Worm (Caenorhabditis elegans) whole organism, late embryonic: Measurements from ENCODE around the gene mrpl-41.

Experiments
- C08G9.2 ChIP-seq: sonication (generic microtip); optimal IDR thresholded peaks from 2 replicates; lab custom pipeline; 2016; ENCODE audit warnings: mild to moderate bottlenecking, missing genetic modification characterization, moderate library complexity, missing compliant biosample characterization
- F13H6.1 ChIP-seq: sonication (generic microtip); optimal IDR thresholded peaks from 2 replicates; lab custom pipeline; 2016; ENCODE audit warnings: missing genetic modification characterization, missing compliant biosample characterization
- K02D7.2 ChIP-seq: sonication (generic microtip); optimal IDR thresholded peaks from 2 replicates; lab custom pipeline; 2017; ENCODE audit warnings: mild to moderate bottlenecking, missing genetic modification characterization, missing compliant biosample characterization
- K09A11.1 ChIP-seq: sonication (generic microtip); optimal IDR thresholded peaks from 2 replicates; lab custom pipeline; 2017; ENCODE audit warnings: antibody characterized with exemption, mild to moderate bottlenecking, missing genetic modification characterization, missing compliant biosample characterization; ENCODE audit not compliant: insufficient read depth
- T23F11.4 ChIP-seq: fragments of 200-800 bp; sonication (Bioruptor generic); optimal IDR thresholded peaks from 2 replicates; lab custom pipeline; 2018; ENCODE audit warnings: mild to moderate bottlenecking, missing genetic modification characterization, missing compliant biosample characterization
- ceh-14 ChIP-seq: sonication (generic microtip); optimal IDR thresholded peaks from 2 replicates; lab custom pipeline; 2016; ENCODE audit warnings: missing genotype, missing genetic modification characterization, missing compliant biosample characterization
- ceh-18 ChIP-seq: sonication (generic microtip); optimal IDR thresholded peaks from 2 replicates; lab custom pipeline; 2016; ENCODE audit warnings: missing genetic modification characterization, missing compliant biosample characterization
- ceh-24 ChIP-seq: sonication (generic microtip); optimal IDR thresholded peaks from 2 replicates; lab custom pipeline; 2016; ENCODE audit warnings: mild to moderate bottlenecking, missing genetic modification characterization, missing compliant biosample characterization
- elt-2 ChIP-seq: sonication (generic microtip); optimal IDR thresholded peaks from 2 replicates; lab custom pipeline; 2016; ENCODE audit warnings: missing genetic modification reagents, missing genetic modification characterization, missing compliant biosample characterization
- elt-4 ChIP-seq: sonication (generic microtip); optimal IDR thresholded peaks from 2 replicates; lab custom pipeline; 2016; ENCODE audit warnings: missing genetic modification characterization, missing compliant biosample characterization
- fax-1 ChIP-seq: sonication (generic microtip); optimal IDR thresholded peaks from 2 replicates; lab custom pipeline; 2016; ENCODE audit warnings: missing genotype, missing genetic modification characterization, missing compliant biosample characterization
- fkh-10 ChIP-seq: fragments of 150-350 bp; optimal IDR thresholded peaks from 2 replicates; lab custom pipeline; 2014; ENCODE audit warnings: missing biosample characterization, missing genetic modification reagents, missing genetic modification characterization
- hlh-30 ChIP-seq: sonication (generic microtip); optimal IDR thresholded peaks from 2 replicates; lab custom pipeline; 2017; ENCODE audit warnings: antibody characterized with exemption, missing genetic modification characterization, missing compliant biosample characterization; ENCODE audit not compliant: insufficient read depth
- hlh-6 ChIP-seq: sonication (generic microtip); optimal IDR thresholded peaks from 2 replicates; lab custom pipeline; 2016; ENCODE audit warnings: missing genotype, missing genetic modification characterization, missing compliant biosample characterization
- hlh-8 ChIP-seq: sonication (generic microtip); optimal IDR thresholded peaks from 2 replicates; lab custom pipeline; 2016; ENCODE audit warnings: missing genotype, missing genetic modification characterization, missing compliant biosample characterization
- lin-11 ChIP-seq: fragments of 200-800 bp; sonication (Bioruptor generic); optimal IDR thresholded peaks from 2 replicates; lab custom pipeline; 2018; ENCODE audit warnings: mild to moderate bottlenecking, missing genetic modification characterization, missing compliant biosample characterization
- madf-2 ChIP-seq: sonication (generic microtip); optimal IDR thresholded peaks from 2 replicates; lab custom pipeline; 2017; ENCODE audit warnings: missing genetic modification characterization, missing compliant biosample characterization
- mec-3 ChIP-seq: sonication (generic microtip); optimal IDR thresholded peaks from 2 replicates; lab custom pipeline; 2016; ENCODE audit warnings: borderline replicate concordance, missing genetic modification characterization, missing compliant biosample characterization
- nfya-1 ChIP-seq: sonication (generic microtip); optimal IDR thresholded peaks from 2 replicates; lab custom pipeline; 2017; ENCODE audit warnings: missing genetic modification characterization, mild to moderate bottlenecking, missing compliant biosample characterization, antibody characterized with exemption, moderate library complexity
- pag-3 ChIP-seq: sonication (generic microtip); optimal IDR thresholded peaks from 2 replicates; lab custom pipeline; 2016; ENCODE audit warnings: missing compliant biosample characterization, missing genetic modification characterization, borderline replicate concordance
- pax-1 ChIP-seq: fragments of 150-350 bp; optimal IDR thresholded peaks from 2 replicates; lab custom pipeline; 2014; ENCODE audit warnings: missing biosample characterization, missing genetic modification characterization
- pha-4 ChIP-seq: fragments of 150-350 bp; optimal IDR thresholded peaks from 2 replicates; lab custom pipeline; 2018; ENCODE audit warnings: missing biosample characterization, missing genetic modification reagents, missing genetic modification characterization
- pqm-1 ChIP-seq: sonication (generic microtip); optimal IDR thresholded peaks from 2 replicates; lab custom pipeline; 2016; ENCODE audit warnings: missing genetic modification characterization, missing compliant biosample characterization
- pros-1 ChIP-seq: fragments of 150-350 bp; optimal IDR thresholded peaks from 2 replicates; lab custom pipeline; 2014; ENCODE audit warnings: missing biosample characterization, missing genetic modification reagents, missing genetic modification characterization
- ref-2 ChIP-seq: sonication (generic microtip); optimal IDR thresholded peaks from 2 replicates; lab custom pipeline; 2016; ENCODE audit warnings: missing genetic modification characterization, missing compliant biosample characterization
- rnt-1 ChIP-seq: sonication (generic microtip); optimal IDR thresholded peaks from 2 replicates; lab custom pipeline; 2016; ENCODE audit warnings: missing genetic modification characterization, missing compliant biosample characterization
- tbx-2 ChIP-seq: sonication (generic microtip); optimal IDR thresholded peaks from 2 replicates; lab custom pipeline; 2016; ENCODE audit warnings: missing genetic modification characterization, missing compliant biosample characterization
- unc-3 ChIP-seq, 2 experiments: fragments of 200-800 bp in 1 of 2; sonication (Bioruptor generic) in 1 of 2; sonication (generic microtip) in 1 of 2; conservative IDR thresholded peaks in 1 of 2; optimal IDR thresholded peaks in 1 of 2; 2 replicates each; pipeline versions ENCODE4 v1.3.6 to Lab custom; 2016 to 2022; ENCODE audit warnings: missing compliant biosample characterization in 2 of 2, missing genetic modification characterization in 2 of 2, missing genetic modification reagents in 1 of 2
- ztf-16 ChIP-seq: sonication (generic microtip); optimal IDR thresholded peaks from 2 replicates; lab custom pipeline; 2017; ENCODE audit warnings: missing genetic modification characterization, missing compliant biosample characterization

mrpl-41 gene

DNA sequence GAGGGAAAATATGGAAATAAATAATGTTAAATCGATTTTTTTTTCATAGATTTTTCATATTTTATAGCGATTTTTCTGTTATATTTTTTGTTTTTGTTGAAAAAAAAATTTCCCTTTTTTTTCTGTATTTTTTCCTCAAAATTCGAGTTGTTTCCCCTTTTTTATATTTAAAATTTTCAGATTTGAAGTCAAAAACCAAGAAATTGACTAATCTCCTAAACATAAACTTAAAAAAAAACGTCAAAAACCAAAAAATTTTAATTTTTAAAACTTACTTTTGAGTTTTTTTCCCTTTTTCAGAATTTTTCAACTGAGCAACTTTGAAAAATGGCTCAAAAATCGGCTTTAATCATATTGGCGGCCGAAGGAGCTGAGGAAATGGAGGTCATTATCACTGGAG is 1.5 kb downstream of the mrpl-41 start, which contains the start of gene djr-1.1:
Gene djr-1.1 (plus strand): TSS at position 301 of the 400 bp plus-strand sequence.
- TF ChIP-seq pax-1 (tag; lab: Kevin White, UChicago) (no peak), hlh-6 (tag; lab: Kevin White, UChicago) (no peak), ceh-14 (tag; lab: Kevin White, UChicago) (no peak), mec-3 (no peak)

- no peak for TF ChIP-seq pha-4 (tag; lab: Kevin White, UChicago)
- TF ChIP-seq elt-4: no peak
- TF ChIP-seq F13H6.1 (tag; lab: Kevin White, UChicago): no peak
- TF ChIP-seq ceh-18 (tag; lab: Kevin White, UChicago): no peak
- TF ChIP-seq hlh-8 (tag; lab: Kevin White, UChicago): no peak
- TF ChIP-seq K09A11.1 (tag; lab: Kevin White, UChicago): no peak
- TF ChIP-seq ceh-24 (tag; lab: Kevin White, UChicago): no peak
- no peak for TF ChIP-seq elt-2 (tag; lab: Kevin White, UChicago)
- TF ChIP-seq unc-3 (GFP tag; conservative IDR thresholded peaks at IDR 0.05; lab: Robert Waterston, UW): no peak
- TF ChIP-seq unc-3 (tag; optimal IDR thresholded peaks at IDR 0.05; lab: Kevin White, UChicago): no peak
- no peak for TF ChIP-seq fax-1 (tag; lab: Kevin White, UChicago)
- no peak for TF ChIP-seq nfya-1
- no peak for TF ChIP-seq pag-3 (tag; lab: Kevin White, UChicago)
These were observed 5.9 kb downstream of the mrpl-41 start, which contains the start of gene B0432.11 for ce11 chrII:294606-295005. Gene B0432.11, minus strand, starts transcription at chrII:294706.

DNA sequence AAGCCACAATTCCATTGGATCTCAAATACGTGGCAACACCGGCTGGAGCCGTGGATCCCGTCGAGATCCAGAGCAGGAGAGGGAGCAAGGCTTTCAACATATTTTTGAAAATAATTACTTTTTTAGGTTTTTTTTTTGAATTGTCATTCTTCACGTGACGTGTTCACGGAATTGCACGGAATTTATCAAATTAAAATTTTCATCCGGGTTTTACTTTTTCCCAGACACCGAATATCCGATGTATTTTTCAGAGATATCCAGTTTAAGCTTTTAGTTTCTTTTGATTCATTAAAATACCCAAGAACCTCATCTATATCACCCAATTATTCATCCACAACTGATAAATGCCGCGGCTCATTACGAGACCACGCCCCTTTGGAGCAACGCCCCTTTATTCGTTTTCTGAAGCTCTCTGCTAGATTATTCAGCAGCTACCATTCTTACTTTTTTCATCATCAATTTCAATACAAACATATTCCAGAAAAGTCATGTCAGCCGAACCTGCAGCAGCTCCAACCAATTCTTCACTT is 8.2 kb downstream of the mrpl-41 start, which contains the start of the genes clec-117 and B0432.1:
Gene clec-117 (minus strand): TSS at position 101 of the 530 bp plus-strand sequence.
Gene B0432.1 (plus strand): TSS at position 480 of the 530 bp plus-strand sequence.
- TF ChIP-seq unc-3 (GFP tag; conservative IDR thresholded peaks at IDR 0.05; lab: Robert Waterston, UW) (no peak), unc-3 (tag; optimal IDR thresholded peaks at IDR 0.05; lab: Kevin White, UChicago) (no peak), pqm-1 (tag; lab: Kevin White, UChicago) (no peak), ztf-16 (no peak), fkh-10 (GFP tag; lab: Kevin White, UChicago) (no peak), pros-1 (tag; lab: Kevin White, UChicago) (no peak), K02D7.2 (no peak)

DNA sequence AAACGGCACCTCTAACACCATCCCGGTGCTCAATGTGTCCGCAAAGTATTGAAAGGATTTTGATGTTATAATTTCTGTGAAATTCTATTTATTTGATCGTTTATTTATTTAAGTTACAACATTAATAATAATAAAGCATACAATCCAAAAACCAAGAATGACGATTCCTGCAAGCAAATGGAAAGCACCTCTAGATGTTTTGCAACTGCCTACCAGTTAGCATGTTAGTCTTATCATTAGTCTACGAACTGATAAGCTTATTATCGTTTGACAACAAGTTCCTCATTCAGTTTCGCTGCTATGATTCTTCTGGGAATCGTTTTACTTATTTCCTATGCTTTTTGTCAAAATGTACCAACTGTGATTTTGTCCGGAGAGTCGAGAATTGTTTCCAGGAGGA is 10.9 kb downstream of the mrpl-41 start, which contains the start of gene K01A2.6:
Gene K01A2.6 (plus strand): TSS at position 301 of the 400 bp plus-strand sequence.
- TF ChIP-seq tbx-2 (tag; lab: Kevin White, UChicago) (no peak), ref-2 (tag; lab: Kevin White, UChicago) (no peak), ceh-24 (tag; lab: Kevin White, UChicago) (no peak), T23F11.4 (GFP tag; lab: Kevin White, UChicago) (no peak), madf-2 (tag; lab: Kevin White, UChicago) (no peak)

DNA sequence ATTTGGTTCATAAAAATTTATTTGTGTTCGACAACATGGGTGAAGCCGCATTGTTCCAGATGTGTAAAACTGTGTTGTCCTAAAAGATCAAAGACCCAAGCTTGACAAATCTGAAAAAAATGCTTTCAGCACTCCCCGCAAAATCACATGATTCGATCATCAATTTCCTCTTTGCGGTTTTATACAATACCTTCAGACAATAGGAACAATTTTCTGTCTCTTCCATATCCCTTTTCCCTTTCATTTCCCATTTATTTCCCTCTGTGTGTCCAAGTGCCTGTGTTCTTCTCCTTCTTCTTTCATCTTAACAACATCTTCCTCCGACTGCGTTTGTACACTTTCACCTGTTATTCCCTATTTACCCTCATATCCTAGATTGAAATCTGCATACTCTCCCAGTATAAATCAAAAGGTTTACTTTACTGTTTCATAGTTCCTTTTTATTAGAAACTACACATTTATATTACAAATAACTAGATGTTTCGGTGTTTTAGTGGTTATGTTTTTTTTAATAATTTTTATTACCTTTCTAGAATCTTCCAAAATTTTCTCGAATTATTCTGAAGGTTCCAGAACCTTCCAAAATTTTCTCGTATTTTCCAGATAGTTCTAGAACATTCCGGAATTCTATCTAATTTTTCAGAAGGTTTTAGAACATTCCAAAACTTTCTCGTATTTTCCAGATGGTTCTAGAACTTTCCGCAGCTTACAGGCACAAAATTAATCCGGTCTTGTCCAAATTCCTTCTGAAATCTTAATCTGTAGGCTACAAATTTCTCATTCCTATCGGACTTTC is 12.4 kb downstream of the mrpl-41 start, which contains the start of gene K01A2.5:
Gene K01A2.5 (plus strand): TSS at position 297 of the 796 bp plus-strand sequence.
- TF ChIP-seq rnt-1 (peak; percentile 55), lin-11 (tag; lab: Kevin White, UChicago) (no peak), nfya-1 (no peak), C08G9.2 (tag; lab: Kevin White, UChicago) (no peak), ztf-16 (no peak), hlh-30 (tag; lab: Kevin White, UChicago) (peak; percentile 34)
